Fruit fly (Drosophila melanogaster): ENCODE measurements around the gene Nelf-A.

The Nelf-A gene

DNA sequence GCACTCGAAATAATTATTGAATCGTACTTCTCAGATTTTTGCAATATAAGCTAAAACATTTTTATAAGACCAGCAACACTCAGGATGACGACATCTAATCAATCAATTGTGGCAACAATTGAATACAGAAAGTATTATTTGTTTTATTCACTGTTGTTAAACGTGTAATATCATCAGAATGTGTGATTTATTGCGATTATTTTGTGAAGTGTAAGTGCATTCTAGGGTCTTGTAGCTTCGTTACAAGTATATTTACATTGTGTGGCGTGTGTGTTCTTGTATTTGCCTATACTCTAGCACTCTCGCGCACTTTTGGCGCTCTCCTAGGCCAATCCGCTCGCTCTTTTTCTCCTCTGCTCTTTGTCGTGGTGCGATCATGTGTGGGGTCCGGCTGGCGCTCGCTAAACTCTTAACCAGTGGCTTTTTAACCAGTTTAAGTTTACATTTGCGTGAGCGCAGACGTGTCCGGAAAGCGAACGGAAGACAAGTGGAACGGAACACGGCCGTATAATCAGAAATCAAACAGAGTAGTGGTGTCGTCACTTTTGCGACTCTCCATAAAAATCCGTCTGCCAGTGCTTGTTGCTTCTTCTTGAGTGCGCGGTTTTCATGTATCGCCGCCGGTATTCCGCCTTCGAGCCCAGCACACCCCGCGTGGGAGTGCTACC is 18.9 kb upstream of the Nelf-A start (continued):
- TF ChIP-seq CG11247 (GFP tag; IDR thresholded peaks at IDR 0.05) (peak; percentile 12; the same call in 1 of the 2 replicates), gsb-n (tag; optimal IDR thresholded peaks at IDR 0.05) (peak; percentile 86), Dek (tag; optimal IDR thresholded peaks at IDR 0.05) (peak; percentile 50), D19A (tag; optimal IDR thresholded peaks at IDR 0.05) (peak; percentile 90), HLH3B (GFP tag; IDR thresholded peaks at IDR 0.05) (peak; percentile 85), CG13296 (GFP tag; optimal IDR thresholded peaks at IDR 0.05) (peak; percentile 77), shn (GFP tag; optimal IDR thresholded peaks at IDR 0.05) (peak; percentile 85), Taf1 (GFP tag; IDR thresholded peaks at IDR 0.05) (no peak), Dref (GFP tag; IDR thresholded peaks at IDR 0.05) (no peak), CG14710 (tag; optimal IDR thresholded peaks at IDR 0.05) (peak; percentile 81), CG43689 (GFP tag; IDR thresholded peaks at IDR 0.05) (peak; percentile 47), sna (GFP tag; IDR thresholded peaks at IDR 0.05; ENCODE audit: partially characterized antibody) (peak; percentile 32; the same call in 1 of the 2 replicates), CG13894 (tag; optimal IDR thresholded peaks at IDR 0.05) (peak; percentile 9), da (GFP tag; optimal IDR thresholded peaks at IDR 0.05) (peak; percentile 66), danr (GFP tag; IDR thresholded peaks at IDR 0.05) (peak; percentile 69), bowl (GFP tag; IDR thresholded peaks at IDR 0.05) (no peak), fd64A (GFP tag; optimal IDR thresholded peaks at IDR 0.05) (peak; percentile 65), CTCF (GFP tag; optimal IDR thresholded peaks at IDR 0.05) (peak; percentile 42), Poxn (GFP tag; IDR thresholded peaks at IDR 0.05) (no peak), schlank (tag; optimal IDR thresholded peaks at IDR 0.05) (no peak), lilli (GFP tag; optimal IDR thresholded peaks at IDR 0.05) (peak; percentile 81), CG16779 (GFP tag; IDR thresholded peaks at IDR 0.05) (no peak), Six4 (GFP tag; optimal IDR thresholded peaks at IDR 0.05) (peak; percentile 61), CG10654 (GFP tag; optimal IDR thresholded peaks at IDR 0.05) (peak; percentile 67), Hsf (GFP tag; optimal IDR thresholded peaks at IDR 0.05) (peak; percentile 89), Mad (GFP tag; optimal IDR thresholded peaks at IDR 0.05) (peak; percentile 58), PHDP (tag; optimal IDR thresholded peaks at IDR 0.05) (peak; percentile 88), CG11504 (tag; optimal IDR thresholded peaks at IDR 0.05) (peak; percentile 92), CG1529 (GFP tag; optimal IDR thresholded peaks at IDR 0.05) (peak; percentile 91), CG32767 (GFP tag; IDR thresholded peaks at IDR 0.05) (peak; percentile 80), btn (GFP tag; optimal IDR thresholded peaks at IDR 0.05) (peak; percentile 76), CG12659 (GFP tag; optimal IDR thresholded peaks at IDR 0.05) (peak; percentile 80), Vsx1 (GFP tag; optimal IDR thresholded peaks at IDR 0.05) (peak; percentile 76), CG8944 (GFP tag; optimal IDR thresholded peaks at IDR 0.05) (peak; percentile 67), CG10209 (GFP tag; optimal IDR thresholded peaks at IDR 0.05) (peak; percentile 88), dpn (GFP tag; optimal IDR thresholded peaks at IDR 0.05) (peak; percentile 79 to 88), kni (GFP tag; optimal IDR thresholded peaks at IDR 0.05) (peak; percentile 35), mam (GFP tag; optimal IDR thresholded peaks at IDR 0.05) (peak; percentile 70), CG10147 (GFP tag; optimal IDR thresholded peaks at IDR 0.05) (peak; percentile 69), D (optimal IDR thresholded peaks at IDR 0.05) (no peak), D (GFP tag; optimal IDR thresholded peaks at IDR 0.05) (peak; percentile 84), CG11398 (GFP tag; optimal IDR thresholded peaks at IDR 0.05) (peak; percentile 85), ham (GFP tag; IDR thresholded peaks at IDR 0.05) (no peak), CG6854 (GFP tag; optimal IDR thresholded peaks at IDR 0.05) (peak; percentile 40), esg (GFP tag; conservative IDR thresholded peaks at IDR 0.05) (peak; percentile 60), lbe (GFP tag; optimal IDR thresholded peaks at IDR 0.05) (no peak), CG17802 (tag; optimal IDR thresholded peaks at IDR 0.05) (peak; percentile 77), unc-4 (GFP tag; IDR thresholded peaks at IDR 0.05; ENCODE audit: partially characterized antibody) (peak; percentile 43; the same call in 1 of the 2 replicates), CG14014 (GFP tag; IDR thresholded peaks at IDR 0.05) (peak; percentile 36; the same call in 1 of the 2 replicates), sc (optimal IDR thresholded peaks at IDR 0.05) (no peak), sc (GFP tag; optimal IDR thresholded peaks at IDR 0.05) (peak; percentile 78)
